Worm (Caenorhabditis elegans): ENCODE data around the gene F36F12.3.

ce11 chrV:2076043-2076442, 9.6 kb upstream of the F36F12.3 start:
- TF ChIP-seq blmp-1 (tag; optimal IDR thresholded peaks at IDR 0.05): no peak
- TF ChIP-seq flh-1 (GFP tag; optimal IDR thresholded peaks at IDR 0.05): no peak
- no peak for TF ChIP-seq unc-39 (tag; optimal IDR thresholded peaks at IDR 0.05)
- TF ChIP-seq cnd-1 (tag; optimal IDR thresholded peaks at IDR 0.05): no peak
